Fruit fly (Drosophila melanogaster): ENCODE results near the gene Ddrgk1.

The Ddrgk1 gene

DNA sequence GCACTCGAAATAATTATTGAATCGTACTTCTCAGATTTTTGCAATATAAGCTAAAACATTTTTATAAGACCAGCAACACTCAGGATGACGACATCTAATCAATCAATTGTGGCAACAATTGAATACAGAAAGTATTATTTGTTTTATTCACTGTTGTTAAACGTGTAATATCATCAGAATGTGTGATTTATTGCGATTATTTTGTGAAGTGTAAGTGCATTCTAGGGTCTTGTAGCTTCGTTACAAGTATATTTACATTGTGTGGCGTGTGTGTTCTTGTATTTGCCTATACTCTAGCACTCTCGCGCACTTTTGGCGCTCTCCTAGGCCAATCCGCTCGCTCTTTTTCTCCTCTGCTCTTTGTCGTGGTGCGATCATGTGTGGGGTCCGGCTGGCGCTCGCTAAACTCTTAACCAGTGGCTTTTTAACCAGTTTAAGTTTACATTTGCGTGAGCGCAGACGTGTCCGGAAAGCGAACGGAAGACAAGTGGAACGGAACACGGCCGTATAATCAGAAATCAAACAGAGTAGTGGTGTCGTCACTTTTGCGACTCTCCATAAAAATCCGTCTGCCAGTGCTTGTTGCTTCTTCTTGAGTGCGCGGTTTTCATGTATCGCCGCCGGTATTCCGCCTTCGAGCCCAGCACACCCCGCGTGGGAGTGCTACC lies 10.2 kb upstream of the Ddrgk1 start:
- peak; percentile 84 for TF ChIP-seq tio (GFP tag; optimal IDR thresholded peaks at IDR 0.05)
- TF ChIP-seq Fer1 (GFP tag; optimal IDR thresholded peaks at IDR 0.05), result peak; percentile 75
- TF ChIP-seq TFAM (GFP tag; optimal IDR thresholded peaks at IDR 0.05), result no peak
- peak; percentile 53; the same call in 1 of the 3 replicates for TF ChIP-seq jigr1 (GFP tag; IDR thresholded peaks at IDR 0.05)
- TF ChIP-seq CG17568 (GFP tag; optimal IDR thresholded peaks at IDR 0.05), result peak; percentile 71
- peak; percentile 57 for TF ChIP-seq Ets97D (GFP tag; optimal IDR thresholded peaks at IDR 0.05)
- peak; percentile 80 for TF ChIP-seq CG32767 (GFP tag; IDR thresholded peaks at IDR 0.05)
- TF ChIP-seq CG9437 (GFP tag; optimal IDR thresholded peaks at IDR 0.05), result peak; percentile 83
- peak; percentile 71 for TF ChIP-seq CG32772 (GFP tag; IDR thresholded peaks at IDR 0.05)
- peak; percentile 92 for TF ChIP-seq CG11504 (tag; optimal IDR thresholded peaks at IDR 0.05)
- peak; percentile 47; the same call in 1 of the 2 replicates for TF ChIP-seq crol (GFP tag; IDR thresholded peaks at IDR 0.05)
- no peak for TF ChIP-seq CG14965 (GFP tag; optimal IDR thresholded peaks at IDR 0.05; ENCODE audit: borderline replicate concordance)
- TF ChIP-seq Hand (GFP tag; optimal IDR thresholded peaks at IDR 0.05), result peak; percentile 45
- TF ChIP-seq cad (GFP tag; optimal IDR thresholded peaks at IDR 0.05), result no peak
- TF ChIP-seq nmo (GFP tag; optimal IDR thresholded peaks at IDR 0.05), result peak; percentile 94
- TF ChIP-seq CG4424 (GFP tag; optimal IDR thresholded peaks at IDR 0.05), result peak; percentile 83
- no peak for TF ChIP-seq D (optimal IDR thresholded peaks at IDR 0.05)
- peak; percentile 84 for TF ChIP-seq D (GFP tag; optimal IDR thresholded peaks at IDR 0.05)
- TF ChIP-seq CG32532 (GFP tag; IDR thresholded peaks at IDR 0.05), result no peak; the same call in 1 of the 2 replicates
- peak; percentile 63 for TF ChIP-seq NK7.1 (GFP tag; optimal IDR thresholded peaks at IDR 0.05)
- TF ChIP-seq CG5245 (GFP tag; optimal IDR thresholded peaks at IDR 0.05), result peak; percentile 84
- TF ChIP-seq nom (GFP tag; optimal IDR thresholded peaks at IDR 0.05), result peak; percentile 9
- TF ChIP-seq CG11560 (tag; IDR thresholded peaks at IDR 0.05), result no peak
- no peak for TF ChIP-seq NFAT (GFP tag; IDR thresholded peaks at IDR 0.05)
- TF ChIP-seq scrt (GFP tag; optimal IDR thresholded peaks at IDR 0.05), result peak; percentile 79
- TF ChIP-seq CG16863 (GFP tag; optimal IDR thresholded peaks at IDR 0.05), result peak; percentile 87
- no peak for TF ChIP-seq BEAF-32 (GFP tag; optimal IDR thresholded peaks at IDR 0.05)
- no peak for TF ChIP-seq bigmax (GFP tag; optimal IDR thresholded peaks at IDR 0.05)
- peak; percentile 61 for TF ChIP-seq Deaf1 (tag; optimal IDR thresholded peaks at IDR 0.05)
- TF ChIP-seq CG12236 (GFP tag; optimal IDR thresholded peaks at IDR 0.05), result peak; percentile 70
- TF ChIP-seq chif (GFP tag; optimal IDR thresholded peaks at IDR 0.05), result peak; percentile 79 to 89
- peak; percentile 80 for TF ChIP-seq CG8089 (GFP tag; optimal IDR thresholded peaks at IDR 0.05)
- no peak for TF ChIP-seq CG42726 (GFP tag; IDR thresholded peaks at IDR 0.05; ENCODE audit: partially characterized antibody)
- TF ChIP-seq CG1024 (GFP tag; IDR thresholded peaks at IDR 0.05), result peak; percentile 55
- TF ChIP-seq ac (GFP tag; optimal IDR thresholded peaks at IDR 0.05), result peak; percentile 22
- peak; percentile 51 for TF ChIP-seq CG4854 (GFP tag; optimal IDR thresholded peaks at IDR 0.05)
- TF ChIP-seq CG14860 (GFP tag; IDR thresholded peaks at IDR 0.05; ENCODE audit: partially characterized antibody), result no peak
- TF ChIP-seq abd-A (tag; optimal IDR thresholded peaks at IDR 0.05), result no peak
- peak; percentile 95 for TF ChIP-seq CG1603 (tag; optimal IDR thresholded peaks at IDR 0.05)
- peak; percentile 76 for TF ChIP-seq CG6813 (GFP tag; optimal IDR thresholded peaks at IDR 0.05)
- peak; percentile 9 for TF ChIP-seq CG13894 (tag; optimal IDR thresholded peaks at IDR 0.05)
- TF ChIP-seq CG1233 (GFP tag; optimal IDR thresholded peaks at IDR 0.05), result peak; percentile 70
- peak; percentile 69 for TF ChIP-seq fu2 (GFP tag; optimal IDR thresholded peaks at IDR 0.05)
- TF ChIP-seq CG2120 (GFP tag; optimal IDR thresholded peaks at IDR 0.05), result peak; percentile 59
- peak; percentile 89 for TF ChIP-seq Sox100B (GFP tag; optimal IDR thresholded peaks at IDR 0.05)
- no peak for TF ChIP-seq schlank (tag; optimal IDR thresholded peaks at IDR 0.05)
- TF ChIP-seq CG34376 (GFP tag; optimal IDR thresholded peaks at IDR 0.05), result no peak
- TF ChIP-seq PHDP (tag; optimal IDR thresholded peaks at IDR 0.05), result peak; percentile 88
- TF ChIP-seq Doc2 (GFP tag; IDR thresholded peaks at IDR 0.05), result no peak
